Fruit fly (Drosophila melanogaster): ENCODE data around the gene CG12768.

- TF ChIP-seq psq (optimal IDR thresholded peaks at IDR 0.05) (no peak), Sin3A (optimal IDR thresholded peaks at IDR 0.05) (no peak), ttk (optimal IDR thresholded peaks at IDR 0.05) (no peak), Myc (optimal IDR thresholded peaks at IDR 0.05) (no peak), h (optimal IDR thresholded peaks at IDR 0.05) (no peak)
Measured at dm6 chr3L:22888591-22889258, 21.6 kb upstream of the CG12768 start.

All from Kc167 (cell line).